Fruit fly (Drosophila melanogaster) whole organism, embryonic: ENCODE results near the gene Kdm2.

ENCODE experiments used
- Antp ChIP-seq: fragments of 200-800 bp; sonication (Bioruptor generic); optimal IDR thresholded peaks from 3 replicates; lab custom pipeline; 2016; ENCODE audit warnings: missing biosample characterization, missing genetic modification characterization
- Blimp-1 ChIP-seq: fragments of 200-800 bp; sonication (Bioruptor generic); optimal IDR thresholded peaks from 3 replicates; lab custom pipeline; 2018; ENCODE audit warnings: missing biosample characterization, missing genetic modification characterization, mild to moderate bottlenecking, moderate library complexity, missing genetic modification reagents
- CG10267 ChIP-seq: fragments of 200-800 bp; sonication (Bioruptor generic); optimal IDR thresholded peaks from 2 replicates; lab custom pipeline; 2018; ENCODE audit warnings: missing biosample characterization, mild to moderate bottlenecking, missing genetic modification characterization, moderate library complexity
- CG11093 ChIP-seq: fragments of 200-800 bp; sonication (Bioruptor generic); IDR thresholded peaks from 3 replicates; pipeline ENCODE4 v1.3.6; 2022; ENCODE audit warnings: missing biosample characterization, missing genetic modification characterization
- CG13775 ChIP-seq: fragments of 200-800 bp; sonication (Bioruptor generic); optimal IDR thresholded peaks from 3 replicates; lab custom pipeline; 2017; ENCODE audit warnings: missing biosample characterization, mild to moderate bottlenecking, missing genetic modification characterization
- CG14710 ChIP-seq: fragments of 200-800 bp; sonication (Bioruptor generic); optimal IDR thresholded peaks from 3 replicates; lab custom pipeline; 2019; ENCODE audit warnings: missing biosample characterization, mild to moderate bottlenecking, missing genetic modification characterization, moderate library complexity
- CG15514 ChIP-seq: fragments of 200-800 bp; sonication (Bioruptor generic); optimal IDR thresholded peaks from 3 replicates; lab custom pipeline; 2017; ENCODE audit warnings: missing biosample characterization, missing genetic modification characterization, mild to moderate bottlenecking, moderate library complexity, missing genetic modification reagents
- CG1602 ChIP-seq: fragments of 200-800 bp; sonication (Bioruptor generic); optimal IDR thresholded peaks from 3 replicates; lab custom pipeline; 2016; ENCODE audit warnings: missing biosample characterization, missing genetic modification characterization
- CG1603 ChIP-seq: fragments of 200-800 bp; sonication (Bioruptor generic); optimal IDR thresholded peaks from 2 replicates; lab custom pipeline; 2019; ENCODE audit warnings: missing biosample characterization, mild to moderate bottlenecking, missing genetic modification characterization, moderate library complexity
- CG16815 ChIP-seq: fragments of 200-800 bp; sonication (Bioruptor generic); optimal IDR thresholded peaks from 3 replicates; lab custom pipeline; 2017; ENCODE audit warnings: missing biosample characterization, mild to moderate bottlenecking, missing genetic modification characterization
- CG18262 ChIP-seq: fragments of 200-800 bp; optimal IDR thresholded peaks from 3 replicates; lab custom pipeline; 2019; ENCODE audit warnings: missing biosample characterization, mild to moderate bottlenecking, missing genetic modification characterization, moderate library complexity
- CG3163 ChIP-seq: fragments of 200-800 bp; sonication (Bioruptor generic); optimal IDR thresholded peaks from 3 replicates; lab custom pipeline; 2016; ENCODE audit warnings: missing biosample characterization, missing genetic modification characterization
- CG6175 ChIP-seq: fragments of 200-800 bp; sonication (Bioruptor generic); IDR thresholded peaks from 3 replicates; pipeline ENCODE4 v1.3.6; 2022; ENCODE audit warnings: missing biosample characterization, missing genetic modification characterization
- CG8290 ChIP-seq, 3 experiments: fragments of 200-800 bp; sonication (Bioruptor generic); optimal IDR thresholded peaks; 2 replicates each; lab custom pipeline; 2016 to 2019; ENCODE audit warnings: missing biosample characterization in 3 of 3, missing genetic modification characterization in 3 of 3, mild to moderate bottlenecking in 2 of 3, moderate library complexity in 1 of 3
- CG8388 ChIP-seq: fragments of 200-800 bp; sonication (Bioruptor generic); optimal IDR thresholded peaks from 2 replicates; lab custom pipeline; 2019; ENCODE audit warnings: missing biosample characterization, mild to moderate bottlenecking, missing genetic modification characterization, moderate library complexity
- CTCF ChIP-seq: fragments of 200-800 bp; sonication (Bioruptor generic); optimal IDR thresholded peaks from 2 replicates; lab custom pipeline; 2017; ENCODE audit warnings: missing biosample characterization, mild to moderate bottlenecking, missing genetic modification characterization, moderate library complexity
- Dek ChIP-seq: fragments of 200-800 bp; sonication (Bioruptor generic); optimal IDR thresholded peaks from 3 replicates; lab custom pipeline; 2019; ENCODE audit warnings: missing biosample characterization, mild to moderate bottlenecking, missing genetic modification characterization, moderate library complexity
- Dip3 ChIP-seq: fragments of 200-800 bp; sonication (Bioruptor generic); optimal IDR thresholded peaks from 3 replicates; lab custom pipeline; 2016; ENCODE audit warnings: missing biosample characterization, missing genetic modification characterization
- Doc2 ChIP-seq: fragments of 200-800 bp; sonication (Bioruptor generic); IDR thresholded peaks from 2 replicates; pipeline ENCODE4 v1.3.6; 2022; ENCODE audit warnings: missing biosample characterization, missing genetic modification characterization
- Drgx ChIP-seq: fragments of 200-800 bp; sonication (Bioruptor generic); IDR thresholded peaks from 2 replicates; pipeline ENCODE4 v1.3.6; 2022; ENCODE audit warnings: missing biosample characterization, missing genetic modification characterization
- Elba2 ChIP-seq: fragments of 200-800 bp; sonication (Bioruptor generic); optimal IDR thresholded peaks from 3 replicates; lab custom pipeline; 2016; ENCODE audit warnings: missing biosample characterization, missing genetic modification characterization
- Ets65A ChIP-seq: fragments of 200-800 bp; sonication (Bioruptor generic); peaks from one replicate; lab custom pipeline; 2016; ENCODE audit warnings: missing biosample characterization, missing genetic modification characterization
- Hmx ChIP-seq: fragments of 200-800 bp; sonication (Bioruptor generic); optimal IDR thresholded peaks from 2 replicates; lab custom pipeline; 2016; ENCODE audit warnings: missing biosample characterization, missing genetic modification characterization
- Lhr ChIP-seq: fragments of 200-800 bp; sonication (Bioruptor generic); optimal IDR thresholded peaks from 3 replicates; lab custom pipeline; 2017; ENCODE audit warnings: mild to moderate bottlenecking, missing biosample characterization, missing genetic modification reagents, missing genetic modification characterization
- Pdp1 ChIP-seq, 2 experiments: fragments of 200-800 bp; sonication (Bioruptor generic); optimal IDR thresholded peaks; 3 replicates each; lab custom pipeline; 2016; ENCODE audit warnings: missing biosample characterization in 2 of 2, missing genetic modification characterization in 2 of 2, mild to moderate bottlenecking in 1 of 2, moderate library complexity in 1 of 2
- Scr ChIP-seq: fragments of 200-800 bp; sonication (Bioruptor generic); IDR thresholded peaks from 2 replicates; pipeline ENCODE4 v1.3.6; 2022; ENCODE audit warnings: missing biosample characterization, missing genetic modification characterization; ENCODE audit not compliant: partially characterized antibody
- Spps ChIP-seq: fragments of 200-800 bp; sonication (Bioruptor generic); optimal IDR thresholded peaks from 2 replicates; lab custom pipeline; 2018; ENCODE audit warnings: missing biosample characterization, mild to moderate bottlenecking, missing genetic modification characterization
- Sry-δ ChIP-seq: fragments of 200-800 bp; sonication (Bioruptor generic); optimal IDR thresholded peaks from 2 replicates; lab custom pipeline; 2016; ENCODE audit warnings: missing biosample characterization, missing genetic modification characterization
- Xrp1 ChIP-seq: fragments of 200-800 bp; sonication (Bioruptor generic); IDR thresholded peaks from 2 replicates; pipeline ENCODE4 v1.3.6; 2022; ENCODE audit warnings: missing biosample characterization, missing genetic modification characterization
- ash1 ChIP-seq: fragments of 200-800 bp; sonication (Bioruptor generic); optimal IDR thresholded peaks from 2 replicates; lab custom pipeline; 2018; ENCODE audit warnings: missing biosample characterization, mild to moderate bottlenecking, missing genetic modification characterization
- ato ChIP-seq: fragments of 200-800 bp; sonication (Bioruptor generic); IDR thresholded peaks from 2 replicates; pipeline ENCODE4 v1.3.6; 2022; ENCODE audit warnings: missing biosample characterization, missing genetic modification characterization; ENCODE audit not compliant: partially characterized antibody
- bbx ChIP-seq: fragments of 200-800 bp; sonication (Bioruptor generic); IDR thresholded peaks from 2 replicates; pipeline ENCODE4 v1.3.6; 2022; ENCODE audit warnings: missing biosample characterization, missing genetic modification characterization; ENCODE audit not compliant: partially characterized antibody
- cg ChIP-seq: fragments of 200-800 bp; sonication (Bioruptor generic); optimal IDR thresholded peaks from 3 replicates; lab custom pipeline; 2019; ENCODE audit warnings: missing biosample characterization, mild to moderate bottlenecking, missing genetic modification characterization, moderate library complexity
- corto ChIP-seq: fragments of 200-800 bp; sonication (Bioruptor generic); optimal IDR thresholded peaks from 2 replicates; lab custom pipeline; 2016; ENCODE audit warnings: missing biosample characterization, mild to moderate bottlenecking, missing genetic modification characterization, moderate library complexity
- exex ChIP-seq: fragments of 200-800 bp; sonication (Bioruptor generic); optimal IDR thresholded peaks from 4 replicates; lab custom pipeline; 2018; ENCODE audit warnings: missing biosample characterization, mild to moderate bottlenecking, missing genetic modification characterization, moderate library complexity
- hkb ChIP-seq, 2 experiments: fragments of 200-800 bp in 1 of 2; fragments of >200 bp in 1 of 2; sonication (Bioruptor generic) in 1 of 2; IDR thresholded peaks in 1 of 2; optimal IDR thresholded peaks in 1 of 2; 2 replicates each; pipeline versions ENCODE4 v1.3.6 to Lab custom; 2017 to 2022; ENCODE audit warnings: missing biosample characterization in 1 of 2, missing genetic modification characterization in 1 of 2
- kni ChIP-seq: fragments of 200-800 bp; sonication (Bioruptor generic); optimal IDR thresholded peaks from 3 replicates; lab custom pipeline; 2017; ENCODE audit warnings: mild to moderate bottlenecking, missing biosample characterization, missing genetic modification reagents, missing genetic modification characterization
- nom ChIP-seq: fragments of 200-800 bp; sonication (Bioruptor generic); optimal IDR thresholded peaks from 2 replicates; lab custom pipeline; 2017; ENCODE audit warnings: missing biosample characterization, missing genetic modification characterization, mild to moderate bottlenecking, moderate library complexity, missing genetic modification reagents
- pnt ChIP-seq: fragments of 200-800 bp; sonication (Bioruptor generic); optimal IDR thresholded peaks from 3 replicates; lab custom pipeline; 2016; ENCODE audit warnings: missing biosample characterization, missing genetic modification characterization
- pzg ChIP-seq: fragments of 200-800 bp; sonication (Bioruptor generic); optimal IDR thresholded peaks from 3 replicates; lab custom pipeline; 2018; ENCODE audit warnings: missing biosample characterization, mild to moderate bottlenecking, missing genetic modification characterization, moderate library complexity
- run ChIP-seq: fragments of 200-800 bp; sonication (Bioruptor generic); optimal IDR thresholded peaks from 3 replicates; lab custom pipeline; 2018; ENCODE audit warnings: missing biosample characterization, mild to moderate bottlenecking, missing genetic modification characterization
- sens-2 ChIP-seq: fragments of 200-800 bp; sonication (Bioruptor generic); IDR thresholded peaks from 2 replicates; pipeline ENCODE4 v1.3.6; 2022; ENCODE audit warnings: missing biosample characterization, missing genetic modification characterization
- slbo ChIP-seq: fragments of 200-800 bp; sonication (Bioruptor generic); IDR thresholded peaks from 2 replicates; pipeline ENCODE4 v1.3.6; 2022; ENCODE audit warnings: missing biosample characterization, missing genetic modification characterization
- sug ChIP-seq: fragments of 200-800 bp; optimal IDR thresholded peaks from 2 replicates; lab custom pipeline; 2019; ENCODE audit warnings: missing biosample characterization, mild to moderate bottlenecking, missing genetic modification characterization, moderate library complexity
- trem ChIP-seq: fragments of 200-800 bp; optimal IDR thresholded peaks from 3 replicates; lab custom pipeline; 2019; ENCODE audit warnings: missing biosample characterization, mild to moderate bottlenecking, missing genetic modification characterization, moderate library complexity
- zf30C ChIP-seq: fragments of 200-800 bp; sonication (Bioruptor generic); optimal IDR thresholded peaks from 3 replicates; lab custom pipeline; 2018; ENCODE audit warnings: missing biosample characterization, mild to moderate bottlenecking, missing genetic modification characterization

Gene Kdm2

dm6 chr3R:9006129-9006528, 46.2 kb upstream of the Kdm2 start, which contains the start of the genes Prosbeta3 and Iru (continued):
- TF ChIP-seq hkb (optimal IDR thresholded peaks at IDR 0.05; lab: Kevin White, UChicago) (peak; percentile 79), hkb (GFP tag; IDR thresholded peaks at IDR 0.05; lab: Robert Waterston, UW) (no peak), CG10267 (peak; percentile 40)

DNA sequence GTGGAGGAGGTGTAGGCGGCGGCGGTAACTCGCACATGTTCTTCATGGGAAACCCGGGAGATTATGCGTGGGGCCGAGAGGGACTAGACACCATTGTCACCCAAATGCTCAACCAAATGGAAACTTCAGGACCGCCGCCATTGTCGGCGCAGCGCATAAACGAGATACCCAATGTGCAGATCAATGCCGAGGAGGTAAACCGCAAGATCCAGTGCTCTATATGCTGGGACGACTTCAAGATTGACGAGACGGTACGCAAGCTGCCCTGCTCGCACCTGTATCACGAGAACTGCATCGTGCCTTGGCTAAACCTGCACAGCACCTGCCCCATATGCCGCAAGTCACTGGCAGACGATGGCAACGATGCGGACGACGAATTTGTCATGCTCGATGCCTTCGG, 45.0 kb upstream of the Kdm2 start:
- TF ChIP-seq Sry-δ (GFP tag; lab: Kevin White, UChicago) = no peak
- TF ChIP-seq CG1602 (GFP tag; lab: Kevin White, UChicago) = no peak
- no peak for TF ChIP-seq Hmx (GFP tag; lab: Kevin White, UChicago)
- TF ChIP-seq trem (tag; lab: Kevin White, UChicago) = no peak
- TF ChIP-seq hkb (optimal IDR thresholded peaks at IDR 0.05; lab: Kevin White, UChicago) = no peak
- no peak for TF ChIP-seq hkb (GFP tag; IDR thresholded peaks at IDR 0.05; lab: Robert Waterston, UW)
- TF ChIP-seq Drgx = no peak
- TF ChIP-seq corto = no peak
- TF ChIP-seq run (tag; lab: Kevin White, UChicago) = no peak

dm6 chr3R:9008202-9008601, 44.1 kb upstream of the Kdm2 start, which contains the start of gene CG11983:
Gene CG11983 (plus strand): TSS chr3R:9008321.
- TF ChIP-seq Xrp1 (GFP tag; lab: Robert Waterston, UW) (no peak), CG18262 (tag; lab: Kevin White, UChicago) (no peak), ash1 (no peak), trem (tag; lab: Kevin White, UChicago) (peak; percentile 73), Ets65A (GFP tag; lab: Kevin White, UChicago) (no peak), CG14710 (tag; lab: Kevin White, UChicago) (peak; percentile 40), CG16815 (GFP tag; lab: Kevin White, UChicago) (no peak), CG13775 (no peak), Dek (tag; lab: Kevin White, UChicago) (peak; percentile 29), CG3163 (no peak), zf30C (no peak), exex (no peak), Spps (tag; lab: Kevin White, UChicago) (no peak), pzg (GFP tag; lab: Kevin White, UChicago) (peak; percentile 83), CTCF (GFP tag; lab: Kevin White, UChicago) (peak; percentile 55), Lhr (GFP tag; lab: Kevin White, UChicago) (peak; percentile 55), Blimp-1 (no peak), CG6175 (GFP tag; lab: Robert Waterston, UW) (no peak), CG8290 (GFP tag; optimal IDR thresholded peaks at IDR 0.05; lab: Kevin White, UChicago) (no peak), CG8290 (tag; optimal IDR thresholded peaks at IDR 0.05; lab: Kevin White, UChicago) (no peak), Antp (GFP tag; lab: Kevin White, UChicago) (no peak), slbo (GFP tag; lab: Robert Waterston, UW) (no peak), nom (GFP tag; lab: Kevin White, UChicago) (peak; percentile 44), sens-2 (GFP tag; lab: Robert Waterston, UW) (no peak), kni (no peak), cg (GFP tag; lab: Kevin White, UChicago) (no peak), CG15514 (GFP tag; lab: Kevin White, UChicago) (peak; percentile 79), CG11093 (no peak), CG8388 (GFP tag; lab: Kevin White, UChicago) (no peak), Dip3 (GFP tag; lab: Kevin White, UChicago) (no peak), pnt (GFP tag; lab: Kevin White, UChicago) (no peak), Pdp1 (GFP tag; optimal IDR thresholded peaks at IDR 0.05; lab: Kevin White, UChicago) (peak in 1 of 2 experiments; percentile 6), CG1603 (tag; lab: Kevin White, UChicago) (peak; percentile 56), sug (tag; lab: Kevin White, UChicago) (peak; percentile 37), Doc2 (GFP tag; lab: Robert Waterston, UW) (no peak), Elba2 (GFP tag; lab: Kevin White, UChicago) (peak; percentile 22), Scr (no peak), bbx (no peak), ato (GFP tag; lab: Robert Waterston, UW) (no peak)
